Worm (Caenorhabditis elegans): Measurements from ENCODE around the gene ver-4.
A peak's percentile ranks its signal among the peaks of the same experiment; 100 is the strongest.

ver-4 gene

ce11 chrX:10992177-10992576 is 10.0 kb downstream of the ver-4 start, which contains the start of gene ver-3:
Gene ver-3, plus strand, starts transcription at chrX:10992477.
- TF ChIP-seq lsy-2 (tag; optimal IDR thresholded peaks at IDR 0.05), result no peak
- no peak for TF ChIP-seq bed-3 (GFP tag; optimal IDR thresholded peaks at IDR 0.05)
- TF ChIP-seq lin-13 (tag; optimal IDR thresholded peaks at IDR 0.05), result no peak
- TF ChIP-seq mls-2 (tag; optimal IDR thresholded peaks at IDR 0.05), result no peak
- TF ChIP-seq unc-62 (GFP tag; optimal IDR thresholded peaks at IDR 0.05), result no peak
- no peak for TF ChIP-seq ceh-39 (tag; optimal IDR thresholded peaks at IDR 0.05)
- no peak for TF ChIP-seq M03D4.4 (tag; optimal IDR thresholded peaks at IDR 0.05)
- TF ChIP-seq cnd-1 (tag; optimal IDR thresholded peaks at IDR 0.05), result no peak
- TF ChIP-seq snpc-4 (tag; optimal IDR thresholded peaks at IDR 0.05), result no peak
- no peak for TF ChIP-seq nhr-2 (tag; optimal IDR thresholded peaks at IDR 0.05)
- no peak for TF ChIP-seq hlh-1 (tag; optimal IDR thresholded peaks at IDR 0.05)
- no peak for TF ChIP-seq ceh-83 (GFP tag; optimal IDR thresholded peaks at IDR 0.05)
- no peak for TF ChIP-seq ham-2 (GFP tag; optimal IDR thresholded peaks at IDR 0.05)

- TF ChIP-seq nhr-237 (tag; optimal IDR thresholded peaks at IDR 0.05) (no peak), ztf-11 (tag; optimal IDR thresholded peaks at IDR 0.05) (no peak), pha-4 (tag; optimal IDR thresholded peaks at IDR 0.05) (no peak), flh-1 (GFP tag; optimal IDR thresholded peaks at IDR 0.05) (no peak)
Measured at ce11 chrX:10999176-10999575, 17.0 kb downstream of the ver-4 start, which contains the start of gene F59F3.6. Gene F59F3.6, minus strand, starts transcription at chrX:10999276.

ce11 chrX:11001750-11002149 is 19.6 kb downstream of the ver-4 start, which contains the start of gene col-177:
Gene col-177, minus strand, starts transcription at chrX:11001850.
- no peak for TF ChIP-seq lin-13 (tag; optimal IDR thresholded peaks at IDR 0.05)

- TF ChIP-seq ham-2 (GFP tag; optimal IDR thresholded peaks at IDR 0.05), result peak; percentile 69
- TF ChIP-seq ceh-39 (tag; optimal IDR thresholded peaks at IDR 0.05), result no peak
- TF ChIP-seq nhr-237 (tag; optimal IDR thresholded peaks at IDR 0.05), result no peak
Measured at ce11 chrX:11003701-11004100, 21.6 kb downstream of the ver-4 start.

ce11 chrX:11007393-11007792 is 25.2 kb downstream of the ver-4 start:
- TF ChIP-seq nhr-2 (tag; optimal IDR thresholded peaks at IDR 0.05), result no peak
- TF ChIP-seq elt-3 (tag; optimal IDR thresholded peaks at IDR 0.05), result no peak
- TF ChIP-seq hlh-1 (tag; optimal IDR thresholded peaks at IDR 0.05), result no peak
- TF ChIP-seq unc-120 (tag; optimal IDR thresholded peaks at IDR 0.05; ENCODE audit: poor library complexity, severe bottlenecking), result no peak
- TF ChIP-seq cnd-1 (tag; optimal IDR thresholded peaks at IDR 0.05), result no peak
- TF ChIP-seq blmp-1 (tag; optimal IDR thresholded peaks at IDR 0.05), result no peak
- TF ChIP-seq zip-8 (tag; optimal IDR thresholded peaks at IDR 0.05), result no peak
- TF ChIP-seq ceh-39 (tag; optimal IDR thresholded peaks at IDR 0.05), result no peak
- TF ChIP-seq unc-62 (GFP tag; optimal IDR thresholded peaks at IDR 0.05), result no peak
- no peak for TF ChIP-seq snpc-4 (tag; optimal IDR thresholded peaks at IDR 0.05)
- TF ChIP-seq nhr-28 (tag; optimal IDR thresholded peaks at IDR 0.05), result no peak
- no peak for TF ChIP-seq pha-4 (tag; optimal IDR thresholded peaks at IDR 0.05)
- no peak for TF ChIP-seq ztf-11 (tag; optimal IDR thresholded peaks at IDR 0.05)

- no peak for TF ChIP-seq drap-1 (GFP tag; optimal IDR thresholded peaks at IDR 0.05)
- TF ChIP-seq flh-1 (GFP tag; optimal IDR thresholded peaks at IDR 0.05), result no peak
- no peak for TF ChIP-seq ceh-43 (GFP tag; optimal IDR thresholded peaks at IDR 0.05)
- no peak for TF ChIP-seq mep-1 (tag; optimal IDR thresholded peaks at IDR 0.05)
- no peak for TF ChIP-seq ces-1 (GFP tag; optimal IDR thresholded peaks at IDR 0.05)
- TF ChIP-seq lsy-2 (tag; optimal IDR thresholded peaks at IDR 0.05), result no peak
- no peak for TF ChIP-seq mab-5 (tag; optimal IDR thresholded peaks at IDR 0.05)
- TF ChIP-seq bed-3 (GFP tag; optimal IDR thresholded peaks at IDR 0.05), result no peak
- no peak for TF ChIP-seq nhr-12 (tag; optimal IDR thresholded peaks at IDR 0.05)
Measured at ce11 chrX:11008052-11008451, 25.9 kb downstream of the ver-4 start, which contains the start of gene del-5. Gene del-5, minus strand, starts transcription at chrX:11008181.

DNA sequence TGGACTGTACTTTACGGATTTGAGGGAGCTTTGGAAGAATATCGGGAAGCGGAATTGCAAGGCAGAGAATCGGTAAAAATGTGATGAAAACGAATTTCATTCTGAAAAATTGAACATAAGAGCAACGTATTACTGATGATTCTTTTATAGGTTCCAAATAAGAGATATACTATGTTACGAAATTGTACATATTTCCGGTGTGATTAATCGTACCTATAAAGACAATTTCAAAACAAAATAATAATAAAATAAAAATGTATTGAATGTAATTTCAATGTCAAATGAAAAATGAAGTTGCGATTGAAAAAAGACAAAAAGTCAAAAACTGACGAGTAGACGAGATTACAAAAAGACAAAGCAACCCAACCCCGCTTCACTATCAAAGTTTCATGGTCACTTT is 26.8 kb downstream of the ver-4 start, which contains the start of gene ttr-31:
Gene ttr-31, minus strand, starts transcription at position 101 of the 400 bp plus-strand sequence.
- TF ChIP-seq nhr-2 (tag; optimal IDR thresholded peaks at IDR 0.05) (no peak), lin-13 (tag; optimal IDR thresholded peaks at IDR 0.05) (no peak), snpc-4 (tag; optimal IDR thresholded peaks at IDR 0.05) (no peak), cnd-1 (tag; optimal IDR thresholded peaks at IDR 0.05) (no peak), lsy-2 (tag; optimal IDR thresholded peaks at IDR 0.05) (no peak), elt-3 (tag; optimal IDR thresholded peaks at IDR 0.05) (no peak), drap-1 (GFP tag; optimal IDR thresholded peaks at IDR 0.05) (no peak), tbx-8 (GFP tag; optimal IDR thresholded peaks at IDR 0.05) (no peak), mep-1 (tag; optimal IDR thresholded peaks at IDR 0.05) (no peak), mls-2 (tag; optimal IDR thresholded peaks at IDR 0.05) (no peak), mab-5 (tag; optimal IDR thresholded peaks at IDR 0.05) (no peak), sem-2 (GFP tag; optimal IDR thresholded peaks at IDR 0.05) (no peak), blmp-1 (tag; optimal IDR thresholded peaks at IDR 0.05) (no peak), ceh-83 (GFP tag; optimal IDR thresholded peaks at IDR 0.05) (no peak), ceh-43 (GFP tag; optimal IDR thresholded peaks at IDR 0.05) (no peak), ztf-11 (tag; optimal IDR thresholded peaks at IDR 0.05) (no peak)

Data from whole organism, mixed stage, embryonic.